Worm (Caenorhabditis elegans): Measurements from ENCODE around the gene srx-119.
"Not testable (repeated sequence)": the region's sequence is repeated elsewhere in the genome, so short reads cannot be mapped to it uniquely, and the experiment has no call there.

srx-119 gene

DNA sequence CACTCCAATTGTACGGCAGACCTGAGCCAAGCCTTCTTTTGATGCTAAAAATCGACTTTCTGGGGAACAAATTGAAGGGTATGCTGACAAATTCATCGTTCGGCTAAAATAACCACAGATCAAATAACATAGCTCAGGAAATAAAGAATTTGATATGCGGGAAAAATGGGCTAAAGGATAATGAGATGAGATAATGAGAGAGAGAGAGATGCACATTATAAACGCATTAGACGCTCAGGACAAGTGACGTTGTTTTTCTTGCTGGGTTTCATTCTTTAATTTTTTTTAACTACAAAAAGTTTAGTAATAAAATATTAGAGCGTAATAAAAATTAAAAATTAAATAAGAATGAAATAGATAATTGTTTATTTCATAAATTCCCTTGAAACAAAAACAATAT is 13.4 kb upstream of the srx-119 start, which contains the start of gene srh-69:
srh-69 (minus strand) TSS at position 101 of the 400 bp plus-strand sequence.
- TF ChIP-seq unc-62 (GFP tag; optimal IDR thresholded peaks at IDR 0.05): no peak

DNA sequence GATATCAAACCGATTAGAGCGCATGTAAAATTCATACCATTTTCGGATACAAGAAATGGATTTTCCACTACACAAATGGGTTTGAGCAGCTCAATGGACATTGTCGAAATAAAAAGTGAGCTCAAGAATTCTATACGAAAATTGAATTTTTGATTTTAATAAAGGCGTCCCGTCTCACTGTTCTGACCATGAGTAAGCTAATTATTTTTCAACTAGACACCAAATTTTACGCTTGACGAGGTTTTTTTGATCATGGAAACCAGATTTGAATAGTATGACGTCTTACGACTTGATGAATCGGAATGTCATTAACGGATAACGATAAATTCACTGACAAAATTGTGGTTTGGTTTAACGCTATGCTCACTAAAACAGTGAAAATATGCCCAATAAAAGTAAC is 11.7 kb upstream of the srx-119 start, which contains the start of gene srh-61:
srh-61 (minus strand) TSS at position 101 of the 400 bp plus-strand sequence.
- TF ChIP-seq unc-62 (GFP tag; optimal IDR thresholded peaks at IDR 0.05): no peak

DNA sequence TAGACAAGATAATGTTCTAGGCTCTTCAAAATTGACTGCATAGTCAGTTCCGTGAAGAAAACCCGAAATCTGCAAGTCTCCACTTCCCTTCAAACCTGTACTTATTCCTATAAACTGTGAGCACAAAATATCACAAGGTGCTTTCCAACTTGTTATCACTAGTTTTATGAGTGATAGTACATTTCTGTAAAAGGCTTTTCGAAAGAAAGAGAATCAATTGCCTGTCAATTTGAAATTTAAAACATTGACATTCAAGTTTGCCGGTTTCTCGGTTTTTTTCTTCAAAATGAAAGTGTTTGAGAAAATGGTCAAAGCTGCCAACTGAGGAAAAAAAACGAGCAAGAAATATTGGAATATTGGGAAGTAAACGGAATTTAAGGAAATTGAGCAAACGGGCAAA is 10.0 kb upstream of the srx-119 start:
- TF ChIP-seq unc-62 (GFP tag; optimal IDR thresholded peaks at IDR 0.05): no peak

DNA sequence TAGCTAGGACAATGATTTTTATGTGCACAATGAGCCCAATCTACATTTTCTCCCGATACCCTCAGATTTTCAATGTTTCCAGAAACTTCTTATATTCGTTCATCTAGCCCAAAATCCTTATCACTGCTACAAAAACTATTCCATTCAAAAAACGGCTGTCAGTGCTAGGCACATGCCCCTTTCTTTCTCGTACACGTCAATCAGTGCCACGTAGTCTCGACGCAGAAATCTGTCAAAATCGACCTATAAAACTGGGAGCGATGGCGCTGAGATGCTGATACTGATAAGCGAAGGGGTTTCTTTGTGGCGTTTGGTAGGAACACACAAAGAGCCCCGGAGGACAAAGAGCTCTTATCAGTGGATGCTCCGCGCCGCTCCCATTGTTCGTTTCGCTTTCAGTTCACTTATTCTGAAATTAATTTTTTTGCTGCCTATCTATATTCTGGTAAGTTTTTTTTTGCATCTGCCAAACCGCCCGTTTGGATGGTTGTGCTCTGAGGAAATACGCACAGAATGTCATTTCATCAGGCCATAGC is 9.2 kb upstream of the srx-119 start, which contains the start of gene srh-70:
srh-70 (minus strand) TSS at position 51 of the 536 bp plus-strand sequence.
- no peak for TF ChIP-seq unc-62 (GFP tag; optimal IDR thresholded peaks at IDR 0.05)

DNA sequence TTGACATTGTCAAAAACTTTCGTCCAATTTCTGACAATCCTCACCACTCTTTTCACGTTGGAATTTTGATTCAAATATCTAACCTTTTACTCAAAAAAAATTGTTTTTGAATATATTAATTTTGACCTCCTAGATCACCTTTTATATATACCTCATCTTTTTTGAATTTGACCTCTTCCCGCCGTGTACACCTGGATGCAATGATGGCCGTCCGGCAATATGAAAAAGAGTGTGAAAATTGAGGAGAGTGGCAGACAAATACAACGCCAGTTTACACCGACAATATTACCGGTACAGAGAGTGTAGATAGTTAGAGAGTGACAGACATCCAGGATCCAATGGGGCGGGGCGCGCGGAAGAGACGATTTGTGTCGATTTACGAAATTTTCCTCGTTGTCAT is 8.4 kb upstream of the srx-119 start, which contains the start of gene ceh-99:
ceh-99 (plus strand) TSS at position 366 of the 400 bp plus-strand sequence.
- no peak for TF ChIP-seq unc-62 (GFP tag; optimal IDR thresholded peaks at IDR 0.05)

DNA sequence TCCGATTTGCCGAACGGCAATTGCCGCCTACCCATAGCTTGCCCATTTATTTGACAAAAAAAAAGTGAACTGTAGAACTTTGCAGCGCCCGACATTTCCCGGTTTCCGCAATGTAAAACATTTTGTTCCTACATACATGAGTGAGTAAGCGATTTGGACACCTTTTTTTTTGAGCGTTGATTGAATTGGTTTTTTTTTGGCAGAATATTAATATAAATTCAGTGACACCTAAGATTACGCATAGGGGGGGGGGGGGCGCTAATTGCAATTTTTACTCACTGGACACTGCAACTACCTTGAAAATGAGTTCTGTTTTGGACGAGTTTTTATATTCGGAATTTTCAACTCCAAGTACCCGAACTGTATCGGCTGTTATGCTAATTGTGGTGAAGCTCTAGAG is 2.5 kb upstream of the srx-119 start, which contains the start of gene srx-118:
srx-118 (plus strand) TSS at position 301 of the 400 bp plus-strand sequence.
- no peak for TF ChIP-seq unc-62 (GFP tag; optimal IDR thresholded peaks at IDR 0.05)

DNA sequence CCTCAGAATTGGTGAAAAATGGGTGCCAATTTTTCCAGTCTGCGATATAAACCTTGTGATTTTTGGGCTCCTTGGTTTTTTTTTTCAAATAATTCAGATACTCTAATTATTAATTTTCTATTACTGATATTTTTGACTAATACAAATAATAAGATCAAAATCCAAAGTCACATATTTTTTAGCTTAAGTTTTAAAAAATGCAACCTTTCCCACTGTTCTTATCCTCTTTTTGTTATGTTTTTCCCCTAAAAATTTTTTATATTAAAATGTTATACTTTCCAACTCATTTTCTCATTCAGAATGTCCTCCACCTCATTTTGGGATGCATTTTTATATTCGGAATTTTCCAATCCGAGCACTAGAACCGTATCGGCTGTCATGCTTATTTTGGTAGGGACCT is 2.9 kb downstream of the srx-119 start, which contains the start of gene srx-120:
srx-120 (plus strand) TSS at position 301 of the 400 bp plus-strand sequence.
- no peak for TF ChIP-seq unc-62 (GFP tag; optimal IDR thresholded peaks at IDR 0.05)

DNA sequence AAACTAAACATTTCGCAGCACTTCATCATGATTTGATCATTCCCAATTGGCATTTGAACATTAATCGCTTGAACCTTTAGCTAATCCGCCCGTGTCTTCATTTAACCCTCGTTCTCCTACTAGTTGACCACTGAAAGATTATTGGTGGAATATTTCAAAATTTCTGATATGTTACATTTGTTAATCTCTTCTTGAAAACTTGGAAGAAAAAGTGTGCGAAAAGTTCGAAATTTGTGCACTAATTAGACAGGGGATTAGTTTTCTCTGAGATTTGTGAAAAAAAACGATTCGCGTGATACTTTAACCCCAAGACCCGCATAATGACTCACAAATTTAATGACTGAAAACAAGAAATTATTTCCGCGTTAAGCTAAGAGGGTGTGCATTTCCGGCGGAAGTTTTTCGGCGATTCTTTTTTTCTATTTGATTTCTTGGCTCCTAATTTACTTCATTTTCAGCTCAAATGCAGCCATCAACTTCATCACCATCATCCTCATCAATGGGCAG is 7.3 kb downstream of the srx-119 start, which contains the start of gene nimk-1:
nimk-1 (plus strand) TSS at position 457 of the 507 bp plus-strand sequence.
- TF ChIP-seq unc-62 (GFP tag; optimal IDR thresholded peaks at IDR 0.05): no peak

DNA sequence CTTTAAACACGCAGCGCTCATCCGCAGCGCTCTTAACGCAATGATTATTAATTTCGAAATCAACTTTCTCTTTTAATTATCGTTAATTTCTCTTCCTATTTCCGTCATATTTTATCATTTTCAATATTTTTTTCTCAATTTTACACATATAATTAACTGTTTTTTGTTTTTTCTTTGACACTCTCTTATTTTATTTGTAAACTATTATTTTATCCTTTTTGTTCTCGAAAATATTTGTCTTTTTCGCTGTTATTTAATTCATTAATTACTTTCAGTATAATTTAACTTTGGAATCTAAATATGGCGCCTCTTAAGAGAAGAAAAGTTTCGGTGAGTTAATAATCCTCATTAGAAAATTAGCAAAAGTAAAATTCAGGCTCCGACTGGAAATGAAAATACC is 8.2 kb downstream of the srx-119 start, which contains the start of gene F49C5.3:
F49C5.3 (plus strand) TSS at position 301 of the 400 bp plus-strand sequence.
- not testable (repeated sequence) for TF ChIP-seq unc-62 (GFP tag; optimal IDR thresholded peaks at IDR 0.05)

DNA sequence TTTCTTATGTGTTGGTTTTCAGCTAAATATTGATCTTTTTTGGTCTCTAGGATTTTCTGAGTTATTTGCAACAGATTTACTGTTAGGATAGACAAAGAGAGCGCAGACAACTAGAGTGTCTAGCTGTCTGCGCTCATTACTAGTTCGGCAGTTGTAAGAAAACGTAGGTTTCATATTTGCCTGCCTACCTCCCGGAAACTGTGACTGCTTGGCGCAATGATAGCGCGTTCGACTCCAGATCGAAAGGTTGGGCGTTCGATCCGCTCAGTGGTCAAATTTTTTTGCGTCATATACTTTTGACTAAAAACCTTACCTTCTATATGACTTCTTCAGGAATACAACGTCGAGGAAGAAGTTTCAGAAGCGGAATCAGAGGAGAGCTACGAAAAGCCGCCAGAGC is 11.3 kb downstream of the srx-119 start:
- no peak for TF ChIP-seq unc-62 (GFP tag; optimal IDR thresholded peaks at IDR 0.05)

DNA sequence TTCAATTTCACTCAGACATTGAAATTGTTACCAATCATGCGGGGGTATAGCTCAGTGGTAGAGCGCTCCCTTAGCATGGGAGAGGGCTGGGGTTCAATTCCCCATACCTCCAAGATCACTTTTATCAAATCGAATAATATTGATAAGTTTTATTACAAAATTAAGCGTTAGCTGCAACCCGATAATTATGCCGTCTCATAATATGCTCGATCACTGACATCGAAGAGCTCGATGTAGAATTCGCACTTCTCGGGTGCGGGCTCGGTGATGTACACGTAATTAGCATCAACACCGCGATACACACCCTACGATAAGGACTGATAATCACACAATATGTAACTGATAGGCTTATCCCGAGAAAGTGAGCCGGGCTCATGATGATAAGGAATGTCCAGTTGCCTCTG is 14.5 kb downstream of the srx-119 start:
- no peak for TF ChIP-seq unc-62 (GFP tag; optimal IDR thresholded peaks at IDR 0.05)

DNA sequence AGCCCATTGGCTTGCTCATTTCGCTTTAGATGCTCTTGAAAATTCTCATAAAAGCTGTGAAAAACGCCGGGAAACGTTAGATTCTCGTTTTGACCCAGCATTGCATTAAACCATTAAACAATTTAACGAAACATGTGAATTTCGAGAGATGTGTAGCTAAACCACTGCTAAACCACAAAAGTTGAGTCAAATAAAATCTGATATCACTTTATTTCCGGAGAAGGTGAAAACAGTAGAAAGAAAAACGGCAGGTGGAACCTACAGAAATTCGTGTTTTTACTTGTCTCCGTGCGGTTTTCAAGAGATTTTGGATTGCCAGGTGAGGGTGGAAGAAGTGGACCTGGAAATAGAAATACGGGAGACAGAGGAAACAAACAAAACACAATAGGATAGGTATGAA is 16.5 kb downstream of the srx-119 start, which contains the start of gene F49C5.9:
F49C5.9 (minus strand) TSS at position 101 of the 400 bp plus-strand sequence.
- TF ChIP-seq unc-62 (GFP tag; optimal IDR thresholded peaks at IDR 0.05): no peak

DNA sequence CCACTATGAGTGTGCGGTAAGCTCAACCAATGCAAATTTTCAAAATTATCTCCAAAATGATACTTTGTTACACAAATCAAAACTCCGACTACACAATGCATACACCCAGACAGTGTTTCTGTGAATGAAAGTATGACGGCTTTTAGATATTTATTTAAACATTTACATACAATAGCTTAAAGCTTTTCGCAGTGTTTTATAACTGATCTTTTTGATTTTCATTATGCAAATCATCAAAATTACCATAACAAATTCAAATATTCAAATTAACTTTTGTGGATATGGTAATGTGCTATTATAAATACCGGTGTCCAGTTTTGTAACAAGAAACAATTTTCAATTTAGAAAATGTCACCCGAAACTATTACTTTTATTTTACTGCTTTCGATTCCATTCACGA is 18.4 kb downstream of the srx-119 start, which contains the start of the genes F49C5.5 and F49C5.10:
F49C5.5 (minus strand) TSS at position 101 of the 400 bp plus-strand sequence.
F49C5.10 (plus strand) TSS at position 344 of the 400 bp plus-strand sequence.
- no peak for TF ChIP-seq unc-62 (GFP tag; optimal IDR thresholded peaks at IDR 0.05)

DNA sequence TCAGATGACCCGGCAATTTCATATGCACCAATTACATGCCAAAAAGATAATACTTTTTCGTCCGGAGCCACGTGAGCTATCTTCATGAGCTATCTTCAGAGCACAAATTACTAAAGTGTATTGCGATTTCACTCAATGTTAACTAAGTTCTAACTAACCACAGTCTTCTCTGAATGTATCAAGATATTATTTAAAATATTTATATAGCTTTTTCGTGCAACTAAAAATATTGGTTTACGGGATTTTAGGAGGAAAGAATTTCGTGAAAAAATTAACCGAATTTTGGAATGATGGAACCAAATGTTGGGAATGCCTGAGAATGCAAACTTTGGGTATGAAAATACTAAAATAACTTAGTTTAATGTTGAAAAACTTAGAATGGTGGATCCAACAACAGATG is 19.5 kb downstream of the srx-119 start, which contains the start of gene F49C5.16:
F49C5.16 (plus strand) TSS at position 301 of the 400 bp plus-strand sequence.
- no peak for TF ChIP-seq unc-62 (GFP tag; optimal IDR thresholded peaks at IDR 0.05)

DNA sequence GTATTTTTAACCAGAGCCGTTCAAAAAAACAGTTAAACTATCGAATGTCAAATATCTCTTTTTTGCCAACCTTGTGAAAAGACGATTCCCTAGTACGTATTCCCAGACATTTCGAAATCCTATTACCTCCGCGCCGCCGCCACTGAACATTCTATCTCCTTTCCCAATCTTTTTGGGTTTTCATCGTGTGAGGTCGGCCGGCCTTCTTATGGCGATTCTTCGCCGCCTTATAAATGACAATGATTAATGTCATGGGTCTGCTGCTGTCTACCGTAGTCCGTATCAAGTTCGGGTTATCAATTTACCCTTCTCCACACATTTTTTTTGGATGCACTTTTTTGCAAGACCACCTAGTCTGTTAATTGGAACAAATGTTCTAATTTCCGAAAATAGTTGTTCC is 21.6 kb downstream of the srx-119 start:
- TF ChIP-seq unc-62 (GFP tag; optimal IDR thresholded peaks at IDR 0.05): no peak

DNA sequence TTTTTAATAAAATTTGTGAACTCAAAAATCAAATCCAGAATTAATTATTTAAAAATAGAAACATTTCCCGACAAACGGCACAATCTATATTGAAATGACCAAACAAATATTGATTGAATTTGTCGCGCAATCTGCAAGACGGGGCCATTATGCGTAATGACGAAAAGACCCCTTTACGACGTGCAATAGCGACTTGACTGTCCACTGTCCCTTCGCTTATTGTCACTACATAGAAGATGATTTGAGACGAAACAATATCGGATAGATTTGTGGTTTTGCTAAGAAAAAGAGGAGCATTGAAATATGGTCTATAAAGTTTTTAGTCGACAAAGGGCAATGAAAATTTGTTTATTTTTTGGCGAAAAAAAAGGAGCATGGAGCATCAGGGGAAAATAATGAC is 22.9 kb downstream of the srx-119 start:
- no peak for TF ChIP-seq unc-62 (GFP tag; optimal IDR thresholded peaks at IDR 0.05)

DNA sequence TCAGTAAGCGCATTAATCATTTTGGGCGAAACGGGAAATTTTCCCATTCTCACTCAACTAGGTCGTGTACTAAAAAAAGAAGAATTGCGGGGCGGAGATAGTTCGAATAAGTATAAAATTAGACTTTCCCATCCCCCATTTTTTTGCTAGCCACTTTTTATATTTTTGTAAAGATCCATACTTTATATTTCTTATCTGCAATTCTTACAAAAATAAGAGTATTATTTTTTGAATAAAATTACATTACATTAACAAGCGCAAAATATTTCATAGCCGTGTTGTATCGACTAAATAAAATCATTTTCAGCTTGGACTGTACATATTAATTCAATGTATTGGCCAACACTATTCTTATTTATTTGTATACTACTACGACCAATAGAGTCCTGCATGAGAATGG is 27.5 kb downstream of the srx-119 start, which contains the start of gene F49C5.11:
F49C5.11 (plus strand) TSS at position 301 of the 400 bp plus-strand sequence.
- TF ChIP-seq unc-62 (GFP tag; optimal IDR thresholded peaks at IDR 0.05): no peak
